Worm (Caenorhabditis elegans): ENCODE results near the gene F27B3.6.

Gene F27B3.6

ce11 chrIII:6606022-6606467, 27.6 kb upstream of the F27B3.6 start (continued):
- no peak for TF ChIP-seq mes-4 (tag; optimal IDR thresholded peaks at IDR 0.05)
- peak; percentile 49 for TF ChIP-seq nhr-90 (tag; optimal IDR thresholded peaks at IDR 0.05)
- peak; percentile 61 for TF ChIP-seq C06A6.2 (GFP tag; conservative IDR thresholded peaks at IDR 0.05)
- TF ChIP-seq F23B12.7 (tag; optimal IDR thresholded peaks at IDR 0.05; ENCODE audit: insufficient read depth) = no peak
- peak; percentile 56 for TF ChIP-seq gei-17 (GFP tag; optimal IDR thresholded peaks at IDR 0.05)
- peak; percentile 71 for TF ChIP-seq F49E8.2 (tag; optimal IDR thresholded peaks at IDR 0.05; ENCODE audit: insufficient read depth)
- no peak for TF ChIP-seq F22D6.2 (tag; optimal IDR thresholded peaks at IDR 0.05)
- TF ChIP-seq F10E7.11 (tag; optimal IDR thresholded peaks at IDR 0.05) = peak; percentile 74
- TF ChIP-seq ztf-26 (tag; optimal IDR thresholded peaks at IDR 0.05) = peak; percentile 64

- no peak for TF ChIP-seq ama-1 (optimal IDR thresholded peaks at IDR 0.05)
- peak in 1 of 2 experiments; percentile 5 for TF ChIP-seq ama-1 (GFP tag; optimal IDR thresholded peaks at IDR 0.05)
- no peak for TF ChIP-seq let-526 (GFP tag; IDR thresholded peaks at IDR 0.05)
- peak; percentile 11 for TF ChIP-seq atf-7 (tag; optimal IDR thresholded peaks at IDR 0.05)
- 0 out of 2 replicates have a peak, but pooled peaks have one; percentile 30 for TF ChIP-seq nfyb-1 (GFP tag; IDR thresholded peaks at IDR 0.05)
- no peak for TF ChIP-seq aptf-3 (GFP tag; IDR thresholded peaks at IDR 0.05)
- TF ChIP-seq Y95B8A.8 (GFP tag; IDR thresholded peaks at IDR 0.05) = 0 out of 2 replicates have a peak, but pooled peaks have one; percentile 11
- TF ChIP-seq Y56A3A.18 (GFP tag; IDR thresholded peaks at IDR 0.05) = 0 out of 2 replicates have a peak, but pooled peaks have one; percentile 16
These were observed 27.1 kb upstream of the F27B3.6 start for ce11 chrIII:6605442-6605992.

ce11 chrIII:6604317-6604716, 25.9 kb upstream of the F27B3.6 start:
- peak; percentile 39; the same call in 1 of the 2 replicates for TF ChIP-seq hmg-1.2 (GFP tag; IDR thresholded peaks at IDR 0.05)
- TF ChIP-seq lin-35 (GFP tag; optimal IDR thresholded peaks at IDR 0.05) = no peak
- TF ChIP-seq mes-4 (tag; optimal IDR thresholded peaks at IDR 0.05) = no peak
- TF ChIP-seq Y56A3A.18 (GFP tag; IDR thresholded peaks at IDR 0.05) = no peak
- no peak for TF ChIP-seq snpc-3.4 (tag; optimal IDR thresholded peaks at IDR 0.05)
- peak; percentile 35; the same call in 1 of the 2 replicates for TF ChIP-seq ceh-40 (GFP tag; IDR thresholded peaks at IDR 0.05)
- TF ChIP-seq ceh-27 (GFP tag; optimal IDR thresholded peaks at IDR 0.05) = no peak
- peak; percentile 62 for TF ChIP-seq nhr-80 (tag; optimal IDR thresholded peaks at IDR 0.05)
- TF ChIP-seq tlf-1 (GFP tag; optimal IDR thresholded peaks at IDR 0.05) = no peak
- TF ChIP-seq Y53G8AR.9 (GFP tag; conservative IDR thresholded peaks at IDR 0.05) = no peak
- TF ChIP-seq madf-6 (GFP tag; IDR thresholded peaks at IDR 0.05) = peak; percentile 35; the same call in 1 of the 2 replicates
- TF ChIP-seq cebp-1 (GFP tag; IDR thresholded peaks at IDR 0.05) = no peak
- TF ChIP-seq cebp-1 (tag; optimal IDR thresholded peaks at IDR 0.05) = peak; percentile 16
- TF ChIP-seq efl-1 (GFP tag; optimal IDR thresholded peaks at IDR 0.05) = peak; percentile 47
- TF ChIP-seq nhr-90 (tag; optimal IDR thresholded peaks at IDR 0.05) = no peak

- TF ChIP-seq T07F8.4 (tag; optimal IDR thresholded peaks at IDR 0.05) (no peak), cebp-1 (GFP tag; IDR thresholded peaks at IDR 0.05) (no peak), cebp-1 (tag; optimal IDR thresholded peaks at IDR 0.05) (peak; percentile 1)
These were observed 24.8 kb upstream of the F27B3.6 start for ce11 chrIII:6603185-6603584.

ce11 chrIII:6601073-6601472, 22.7 kb upstream of the F27B3.6 start, which contains the start of gene let-765:
let-765 (minus strand) TSS chrIII:6601173.
- TF ChIP-seq F39B2.1 (GFP tag; IDR thresholded peaks at IDR 0.05) (no peak), F52B5.7 (tag; optimal IDR thresholded peaks at IDR 0.05) (no peak), lin-40 (tag; optimal IDR thresholded peaks at IDR 0.05) (no peak), rec-8 (tag; optimal IDR thresholded peaks at IDR 0.05) (no peak), pbrm-1 (GFP tag; IDR thresholded peaks at IDR 0.05) (0 out of 2 replicates have a peak, but pooled peaks have one; percentile 12), ceh-91 (GFP tag; IDR thresholded peaks at IDR 0.05) (no peak)

Data from whole organism, young adult.